Worm (Caenorhabditis elegans) whole organism, late embryonic: Measurements from ENCODE around the gene epi-1.

Source experiments
- ceh-34 ChIP-seq: sonication (generic microtip); optimal IDR thresholded peaks from 2 replicates; lab custom pipeline; 2016; ENCODE audit warnings: mild to moderate bottlenecking, missing genetic modification characterization, missing compliant biosample characterization
- che-1 ChIP-seq: sonication (generic microtip); optimal IDR thresholded peaks from 2 replicates; lab custom pipeline; 2016; ENCODE audit warnings: mild to moderate bottlenecking, missing genetic modification characterization, missing compliant biosample characterization
- dve-1 ChIP-seq: sonication (generic microtip); optimal IDR thresholded peaks from 2 replicates; lab custom pipeline; 2017; ENCODE audit warnings: antibody characterized with exemption, mild to moderate bottlenecking, missing genetic modification characterization, missing compliant biosample characterization
- lin-11 ChIP-seq: fragments of 200-800 bp; sonication (Bioruptor generic); optimal IDR thresholded peaks from 2 replicates; lab custom pipeline; 2018; ENCODE audit warnings: mild to moderate bottlenecking, missing genetic modification characterization, missing compliant biosample characterization
- mec-3 ChIP-seq: sonication (generic microtip); optimal IDR thresholded peaks from 2 replicates; lab custom pipeline; 2016; ENCODE audit warnings: borderline replicate concordance, missing genetic modification characterization, missing compliant biosample characterization
- pros-1 ChIP-seq: fragments of 150-350 bp; optimal IDR thresholded peaks from 2 replicates; lab custom pipeline; 2014; ENCODE audit warnings: missing biosample characterization, missing genetic modification reagents, missing genetic modification characterization
- sox-2 ChIP-seq: fragments of 200-800 bp; sonication (Bioruptor generic); IDR thresholded peaks from 2 replicates; pipeline ENCODE4 v1.3.6; 2022; ENCODE audit warnings: missing genetic modification reagents, missing genetic modification characterization, missing compliant biosample characterization
- ttx-3 ChIP-seq: sonication (generic microtip); optimal IDR thresholded peaks from 2 replicates; lab custom pipeline; 2016; ENCODE audit warnings: missing genetic modification reagents, missing genetic modification characterization, missing compliant biosample characterization

The epi-1 gene

DNA sequence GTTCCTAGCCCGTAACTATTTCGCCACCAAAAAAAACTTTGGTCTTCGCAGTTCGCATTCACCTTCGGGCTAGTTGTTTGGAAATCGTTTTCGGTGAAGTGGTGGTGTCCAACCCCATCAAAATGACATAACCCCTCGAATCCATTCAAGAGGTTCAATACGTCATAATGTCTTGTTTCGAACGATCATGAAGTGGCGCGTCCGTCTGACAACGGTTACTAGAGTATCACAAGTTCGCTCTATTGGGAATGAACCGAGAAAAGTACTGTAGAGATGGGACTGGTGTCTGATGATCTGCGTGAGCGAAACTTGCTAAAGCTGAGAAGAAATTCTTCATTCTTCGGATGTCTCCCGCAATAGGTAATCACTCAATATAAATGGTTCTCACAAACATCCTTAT lies 61.1 kb downstream of the epi-1 start, which contains the start of gene ZC168.2:
Gene ZC168.2, plus strand, starts transcription at position 301 of the 400 bp plus-strand sequence.
- TF ChIP-seq dve-1 (tag; lab: Kevin White, UChicago) (no peak), mec-3 (tag; lab: Kevin White, UChicago) (no peak), che-1 (tag; lab: Kevin White, UChicago) (no peak), sox-2 (GFP tag; lab: Robert Waterston, UW) (no peak), pros-1 (no peak), ttx-3 (tag; lab: Kevin White, UChicago) (no peak), lin-11 (tag; lab: Kevin White, UChicago) (no peak), ceh-34 (tag; lab: Kevin White, UChicago) (no peak)
